Fruit fly (Drosophila melanogaster) S2 (cell line): Measurements from ENCODE around the gene gkt.

ENCODE experiments used
- CG8478 ChIP-seq: fragments of >200 bp; optimal IDR thresholded peaks from 2 replicates; lab custom pipeline; 2018
- CTCF ChIP-seq, 2 experiments: fragments of >200 bp; optimal IDR thresholded peaks; 2 replicates each; lab custom pipeline; 2018

DNA sequence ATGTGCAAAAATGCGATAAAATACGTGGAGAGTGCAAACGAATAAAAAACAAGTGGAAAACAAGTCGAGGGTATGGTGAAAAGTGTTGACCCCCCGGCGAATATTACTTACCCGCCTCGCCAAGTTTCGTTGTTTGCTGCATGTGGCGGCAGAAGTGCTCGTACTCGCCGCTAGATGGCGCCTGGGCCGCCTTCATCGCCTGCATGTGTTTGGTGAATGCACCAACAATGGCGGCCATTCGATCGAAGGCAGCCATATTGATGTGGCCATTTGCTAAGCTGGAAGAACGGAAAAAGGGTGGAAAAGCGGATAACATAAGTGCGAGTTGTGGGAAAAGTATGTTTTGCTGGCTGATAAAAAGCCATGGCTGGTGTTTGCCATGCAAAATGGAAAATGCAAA lies 23.5 kb downstream of the gkt start:
- TF ChIP-seq CG8478 (lab: Kevin White, UChicago), result no peak
- peak; percentile 81 to 86 for TF ChIP-seq CTCF (optimal IDR thresholded peaks at IDR 0.05; lab: Kevin White, UChicago)
